Worm (Caenorhabditis elegans): ENCODE data around the gene srh-142.

srh-142 gene

ce11 chrV:16429503-16429902, 31.3 kb downstream of the srh-142 start, which contains the start of gene F26D2.10:
F26D2.10 (minus strand) TSS chrV:16429603.
- TF ChIP-seq lin-15B (tag; optimal IDR thresholded peaks at IDR 0.05) (no peak), egl-27 (tag; optimal IDR thresholded peaks at IDR 0.05) (no peak), lsy-12 (tag; optimal IDR thresholded peaks at IDR 0.05) (no peak), ztf-11 (tag; optimal IDR thresholded peaks at IDR 0.05) (no peak), unc-39 (tag; optimal IDR thresholded peaks at IDR 0.05) (no peak), snpc-4 (tag; optimal IDR thresholded peaks at IDR 0.05) (no peak), daf-12 (tag; optimal IDR thresholded peaks at IDR 0.05) (no peak), jun-1 (tag; optimal IDR thresholded peaks at IDR 0.05) (no peak), hmg-11 (tag; optimal IDR thresholded peaks at IDR 0.05) (no peak), ama-1 (optimal IDR thresholded peaks at IDR 0.05) (no peak), mdl-1 (tag; optimal IDR thresholded peaks at IDR 0.05) (no peak)

- TF ChIP-seq ztf-11 (tag; optimal IDR thresholded peaks at IDR 0.05) (no peak), unc-62 (GFP tag; optimal IDR thresholded peaks at IDR 0.05) (no peak), ceh-28 (tag; optimal IDR thresholded peaks at IDR 0.05) (no peak), egl-5 (tag; optimal IDR thresholded peaks at IDR 0.05) (no peak), nhr-76 (tag; optimal IDR thresholded peaks at IDR 0.05) (no peak), fkh-10 (GFP tag; optimal IDR thresholded peaks at IDR 0.05) (no peak), ceh-16 (tag; optimal IDR thresholded peaks at IDR 0.05) (no peak), nhr-237 (tag; optimal IDR thresholded peaks at IDR 0.05) (no peak), nhr-12 (tag; optimal IDR thresholded peaks at IDR 0.05) (no peak), ama-1 (optimal IDR thresholded peaks at IDR 0.05) (no peak), nhr-43 (tag; optimal IDR thresholded peaks at IDR 0.05; ENCODE audit: poor library complexity, severe bottlenecking) (no peak), snpc-4 (tag; optimal IDR thresholded peaks at IDR 0.05) (no peak)
Measured at ce11 chrV:16424428-16424827, 36.3 kb downstream of the srh-142 start, which contains the start of gene srw-29. srw-29 (minus strand) TSS chrV:16424528.

ce11 chrV:16420696-16421095, 40.1 kb downstream of the srh-142 start, which contains the start of gene srw-48:
srw-48 (plus strand) TSS chrV:16420996.
- TF ChIP-seq nhr-11 (tag; optimal IDR thresholded peaks at IDR 0.05) = no peak
- TF ChIP-seq ztf-11 (tag; optimal IDR thresholded peaks at IDR 0.05) = no peak
- TF ChIP-seq hmg-11 (tag; optimal IDR thresholded peaks at IDR 0.05) = no peak
- no peak for TF ChIP-seq lsy-12 (tag; optimal IDR thresholded peaks at IDR 0.05)
- no peak for TF ChIP-seq nhr-12 (tag; optimal IDR thresholded peaks at IDR 0.05)
- no peak for TF ChIP-seq nhr-28 (tag; optimal IDR thresholded peaks at IDR 0.05)
- TF ChIP-seq R02D3.7 (tag; optimal IDR thresholded peaks at IDR 0.05) = no peak
- TF ChIP-seq ZK546.5 (tag; optimal IDR thresholded peaks at IDR 0.05) = no peak
- TF ChIP-seq fkh-2 (tag; optimal IDR thresholded peaks at IDR 0.05) = no peak
- TF ChIP-seq pqm-1 (tag; optimal IDR thresholded peaks at IDR 0.05) = no peak
- TF ChIP-seq nhr-76 (tag; optimal IDR thresholded peaks at IDR 0.05) = no peak
- TF ChIP-seq ama-1 (optimal IDR thresholded peaks at IDR 0.05) = no peak
- no peak for TF ChIP-seq elt-1 (tag; optimal IDR thresholded peaks at IDR 0.05)
- no peak for TF ChIP-seq fkh-10 (GFP tag; optimal IDR thresholded peaks at IDR 0.05)
- no peak for TF ChIP-seq ztf-4 (tag; optimal IDR thresholded peaks at IDR 0.05)
- TF ChIP-seq ceh-82 (tag; optimal IDR thresholded peaks at IDR 0.05) = no peak
- no peak for TF ChIP-seq skn-1 (tag; optimal IDR thresholded peaks at IDR 0.05)
- TF ChIP-seq ceh-28 (tag; optimal IDR thresholded peaks at IDR 0.05) = no peak

- TF ChIP-seq nhr-28 (tag; optimal IDR thresholded peaks at IDR 0.05) (no peak), egl-27 (tag; optimal IDR thresholded peaks at IDR 0.05) (no peak), elt-3 (tag; optimal IDR thresholded peaks at IDR 0.05) (no peak), unc-39 (tag; optimal IDR thresholded peaks at IDR 0.05) (no peak), snpc-4 (tag; optimal IDR thresholded peaks at IDR 0.05) (no peak), fkh-10 (GFP tag; optimal IDR thresholded peaks at IDR 0.05) (no peak), ceh-82 (tag; optimal IDR thresholded peaks at IDR 0.05) (no peak), egl-5 (tag; optimal IDR thresholded peaks at IDR 0.05) (no peak), lin-39 (tag; optimal IDR thresholded peaks at IDR 0.05) (no peak), jun-1 (tag; optimal IDR thresholded peaks at IDR 0.05) (no peak), ceh-16 (tag; optimal IDR thresholded peaks at IDR 0.05) (no peak), unc-62 (GFP tag; optimal IDR thresholded peaks at IDR 0.05) (no peak), nhr-77 (tag; optimal IDR thresholded peaks at IDR 0.05) (no peak)
Measured at ce11 chrV:16419769-16420168, 41.0 kb downstream of the srh-142 start, which contains the start of gene F26D2.16. F26D2.16 (minus strand) TSS chrV:16419869.

- no peak for TF ChIP-seq eor-1 (tag; optimal IDR thresholded peaks at IDR 0.05)
- TF ChIP-seq lin-39 (tag; optimal IDR thresholded peaks at IDR 0.05) = no peak
- no peak for TF ChIP-seq egl-5 (tag; optimal IDR thresholded peaks at IDR 0.05)
- no peak for TF ChIP-seq mdl-1 (tag; optimal IDR thresholded peaks at IDR 0.05)
- TF ChIP-seq elt-1 (tag; optimal IDR thresholded peaks at IDR 0.05) = no peak
- TF ChIP-seq mml-1 (tag; optimal IDR thresholded peaks at IDR 0.05) = no peak
- no peak for TF ChIP-seq pqm-1 (tag; optimal IDR thresholded peaks at IDR 0.05)
- no peak for TF ChIP-seq skn-1 (tag; optimal IDR thresholded peaks at IDR 0.05)
- TF ChIP-seq lsy-12 (tag; optimal IDR thresholded peaks at IDR 0.05) = no peak
- no peak for TF ChIP-seq ceh-16 (tag; optimal IDR thresholded peaks at IDR 0.05)
- no peak for TF ChIP-seq sea-2 (GFP tag; optimal IDR thresholded peaks at IDR 0.05)
- TF ChIP-seq elt-3 (tag; optimal IDR thresholded peaks at IDR 0.05) = no peak
- TF ChIP-seq nhr-25 (tag; optimal IDR thresholded peaks at IDR 0.05) = no peak
- no peak for TF ChIP-seq ZK546.5 (tag; optimal IDR thresholded peaks at IDR 0.05)
- TF ChIP-seq nhr-237 (tag; optimal IDR thresholded peaks at IDR 0.05) = no peak
- TF ChIP-seq nhr-28 (tag; optimal IDR thresholded peaks at IDR 0.05) = no peak
- no peak for TF ChIP-seq ztf-11 (tag; optimal IDR thresholded peaks at IDR 0.05)
- no peak for TF ChIP-seq snpc-4 (tag; optimal IDR thresholded peaks at IDR 0.05)
- no peak for TF ChIP-seq nhr-77 (tag; optimal IDR thresholded peaks at IDR 0.05)
- no peak for TF ChIP-seq nfya-1 (tag; optimal IDR thresholded peaks at IDR 0.05; ENCODE audit: insufficient read depth)
Measured at ce11 chrV:16417014-16417413, 43.8 kb downstream of the srh-142 start, which contains the start of gene str-55. str-55 (minus strand) TSS chrV:16417114.

Measured in whole organism, L3 larva.